Fruit fly (Drosophila melanogaster): ENCODE data around the gene spri.

spri gene

dm6 chrX:10486144-10487030 lies 98.8 kb downstream of the spri start (continued):
- TF ChIP-seq CG3281 (GFP tag; optimal IDR thresholded peaks at IDR 0.05) (peak; percentile 80), CG13424 (tag; optimal IDR thresholded peaks at IDR 0.05) (peak; percentile 65), en (GFP tag; optimal IDR thresholded peaks at IDR 0.05) (peak; percentile 13), tap (tag; optimal IDR thresholded peaks at IDR 0.05) (peak; percentile 46), grn (GFP tag; optimal IDR thresholded peaks at IDR 0.05) (peak; percentile 44), CG16815 (GFP tag; optimal IDR thresholded peaks at IDR 0.05) (peak; percentile 32), wor (GFP tag; IDR thresholded peaks at IDR 0.05) (no peak), ase (GFP tag; IDR thresholded peaks at IDR 0.05) (0 out of 3 replicates have a peak, but pooled peaks have one; percentile 16), CG8388 (GFP tag; optimal IDR thresholded peaks at IDR 0.05) (peak; percentile 26), Dek (tag; optimal IDR thresholded peaks at IDR 0.05) (peak; percentile 54), aop (GFP tag; IDR thresholded peaks at IDR 0.05) (no peak), CG7928 (GFP tag; optimal IDR thresholded peaks at IDR 0.05) (peak; percentile 18), Adf1 (GFP tag; IDR thresholded peaks at IDR 0.05) (peak; percentile 54), CG3847 (GFP tag; IDR thresholded peaks at IDR 0.05) (peak; percentile 64), CG18011 (GFP tag; optimal IDR thresholded peaks at IDR 0.05) (peak; percentile 28), wdn (GFP tag; IDR thresholded peaks at IDR 0.05) (no peak), Ets65A (GFP tag) (peak; percentile 57), pros (GFP tag; optimal IDR thresholded peaks at IDR 0.05) (no peak), CG3838 (GFP tag; optimal IDR thresholded peaks at IDR 0.05) (peak; percentile 22), CG12744 (GFP tag; optimal IDR thresholded peaks at IDR 0.05) (no peak), CG9609 (GFP tag; optimal IDR thresholded peaks at IDR 0.05) (peak; percentile 24), TFAM (GFP tag; optimal IDR thresholded peaks at IDR 0.05) (no peak), Lhr (GFP tag; optimal IDR thresholded peaks at IDR 0.05) (no peak), zfh2 (GFP tag; optimal IDR thresholded peaks at IDR 0.05) (peak; percentile 49), phol (tag; optimal IDR thresholded peaks at IDR 0.05) (peak; percentile 34), HLH4C (GFP tag; IDR thresholded peaks at IDR 0.05; ENCODE audit: partially characterized antibody) (no peak; the same call in 2 of the 3 replicates), Side (GFP tag; optimal IDR thresholded peaks at IDR 0.05) (peak; percentile 32), Kr (GFP tag; optimal IDR thresholded peaks at IDR 0.05) (no peak), CG4424 (GFP tag; optimal IDR thresholded peaks at IDR 0.05) (peak; percentile 39), slou (GFP tag; optimal IDR thresholded peaks at IDR 0.05) (no peak), Poxn (GFP tag; IDR thresholded peaks at IDR 0.05) (0 out of 2 replicates have a peak, but pooled peaks have one; percentile 46), sim (GFP tag; IDR thresholded peaks at IDR 0.05) (no peak), CG4854 (GFP tag; optimal IDR thresholded peaks at IDR 0.05) (peak; percentile 11), trh (GFP tag; optimal IDR thresholded peaks at IDR 0.05) (no peak), gt (GFP tag; IDR thresholded peaks at IDR 0.05) (no peak), usp (GFP tag; optimal IDR thresholded peaks at IDR 0.05) (no peak), CG15011 (GFP tag; optimal IDR thresholded peaks at IDR 0.05) (peak; percentile 60), Fer2 (tag; optimal IDR thresholded peaks at IDR 0.05) (peak; percentile 25), CG31441 (GFP tag; IDR thresholded peaks at IDR 0.05) (peak; percentile 64), CG1233 (GFP tag; optimal IDR thresholded peaks at IDR 0.05) (peak; percentile 48), insv (GFP tag; optimal IDR thresholded peaks at IDR 0.05) (no peak), HmgD (GFP tag; optimal IDR thresholded peaks at IDR 0.05) (no peak), CG10147 (GFP tag; optimal IDR thresholded peaks at IDR 0.05) (peak; percentile 29), odd (GFP tag; optimal IDR thresholded peaks at IDR 0.05) (peak; percentile 49), Sin3A (optimal IDR thresholded peaks at IDR 0.05) (no peak), Hr3 (GFP tag; optimal IDR thresholded peaks at IDR 0.05) (peak; percentile 22), CG2875 (GFP tag; optimal IDR thresholded peaks at IDR 0.05) (no peak), CG6765 (GFP tag; optimal IDR thresholded peaks at IDR 0.05) (peak; percentile 35), CG11560 (tag; IDR thresholded peaks at IDR 0.05) (no peak), CG11504 (tag; optimal IDR thresholded peaks at IDR 0.05) (peak; percentile 73)

Measured in whole organism, embryonic.